Fruit fly (Drosophila melanogaster): ENCODE results near the gene Sem1.

Gene Sem1

DNA sequence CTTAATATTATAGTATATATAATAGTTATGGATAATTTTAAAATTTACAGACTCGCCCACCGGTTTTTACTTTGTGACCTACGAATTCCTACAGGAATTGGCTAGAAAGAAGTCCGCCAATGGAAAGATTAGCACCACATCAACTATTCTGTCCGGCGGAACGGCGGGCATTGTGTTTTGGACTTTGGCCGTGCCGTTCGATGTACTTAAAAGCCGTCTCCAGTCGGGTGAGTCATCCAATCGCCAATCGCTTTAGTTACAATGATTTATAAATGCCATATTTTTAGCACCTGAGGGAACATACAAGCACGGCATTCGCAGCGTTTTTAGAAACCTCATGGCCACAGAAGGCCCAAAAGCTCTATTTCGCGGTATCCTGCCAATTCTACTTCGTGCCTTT lies 35.3 kb upstream of the Sem1 start:
- TF ChIP-seq CG1620 (GFP tag; optimal IDR thresholded peaks at IDR 0.05): no peak
- TF ChIP-seq CG14711 (tag; optimal IDR thresholded peaks at IDR 0.05): no peak
- no peak for TF ChIP-seq CG11617 (GFP tag; optimal IDR thresholded peaks at IDR 0.05)
- no peak for TF ChIP-seq bab1 (GFP tag; optimal IDR thresholded peaks at IDR 0.05)
- no peak for TF ChIP-seq tj (GFP tag; optimal IDR thresholded peaks at IDR 0.05)
- no peak for TF ChIP-seq Mnt (GFP tag; optimal IDR thresholded peaks at IDR 0.05)
- peak; percentile 74 for TF ChIP-seq CG12768 (GFP tag; optimal IDR thresholded peaks at IDR 0.05)

DNA sequence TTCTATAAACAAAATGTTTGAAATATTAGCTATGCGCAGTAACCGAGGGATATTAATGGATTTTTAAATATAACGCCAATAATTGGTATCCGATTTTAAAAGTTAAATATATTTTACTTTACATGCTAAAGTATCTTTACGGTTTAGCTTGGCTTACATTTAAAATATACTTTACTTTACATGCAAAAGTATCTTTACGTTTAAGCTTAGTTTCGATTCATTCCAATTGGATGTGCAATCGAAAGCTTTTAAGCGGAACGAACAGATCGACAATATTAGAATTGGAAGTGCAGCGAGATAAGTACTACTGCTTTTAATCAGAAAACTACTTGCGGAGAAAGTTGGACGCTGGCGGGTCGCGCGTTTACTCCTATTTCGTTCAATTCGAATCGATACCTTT lies 34.8 kb upstream of the Sem1 start:
- TF ChIP-seq CG5204 (GFP tag; optimal IDR thresholded peaks at IDR 0.05): no peak
- no peak for TF ChIP-seq CG7101 (tag; optimal IDR thresholded peaks at IDR 0.05)
- TF ChIP-seq CG11617 (GFP tag; optimal IDR thresholded peaks at IDR 0.05): no peak
- no peak for TF ChIP-seq Clk (GFP tag; optimal IDR thresholded peaks at IDR 0.05)
- TF ChIP-seq CG12768 (GFP tag; optimal IDR thresholded peaks at IDR 0.05): no peak
- no peak for TF ChIP-seq pad (GFP tag; optimal IDR thresholded peaks at IDR 0.05)
- TF ChIP-seq tj (GFP tag; optimal IDR thresholded peaks at IDR 0.05): no peak
- no peak for TF ChIP-seq CG14711 (tag; optimal IDR thresholded peaks at IDR 0.05)
- no peak for TF ChIP-seq toe (GFP tag; optimal IDR thresholded peaks at IDR 0.05)
- TF ChIP-seq kay (GFP tag; ENCODE audit: borderline replicate concordance): no peak
- TF ChIP-seq Mnt (GFP tag; optimal IDR thresholded peaks at IDR 0.05): no peak
- TF ChIP-seq ovo (GFP tag; optimal IDR thresholded peaks at IDR 0.05): no peak
- TF ChIP-seq CG7045 (GFP tag; optimal IDR thresholded peaks at IDR 0.05): no peak
- no peak for TF ChIP-seq Hr96 (GFP tag; optimal IDR thresholded peaks at IDR 0.05)
- TF ChIP-seq bab1 (GFP tag; optimal IDR thresholded peaks at IDR 0.05): no peak

DNA sequence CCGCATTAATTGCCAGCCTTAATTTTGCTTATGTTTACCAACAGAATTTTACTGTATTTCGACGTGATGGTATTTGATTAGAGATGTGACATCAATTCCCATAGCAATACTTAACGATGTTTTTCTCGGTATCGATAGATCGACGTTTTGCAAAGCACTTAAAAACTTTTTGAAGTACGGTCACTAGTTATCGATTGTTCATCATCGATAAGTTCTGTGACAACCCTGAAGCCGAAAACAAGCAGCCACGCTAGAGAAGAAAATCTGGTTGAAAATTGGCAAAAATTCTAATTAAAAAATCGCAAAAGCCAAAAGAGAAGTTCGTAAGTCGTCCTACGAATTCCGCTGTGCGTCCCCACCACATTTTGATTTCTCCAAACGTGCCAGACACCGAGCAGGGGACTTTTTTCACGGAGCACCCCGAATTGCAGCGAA lies 31.3 kb upstream of the Sem1 start, which contains the start of the genes Rab30 and Caper:
Gene Rab30, minus strand, starts transcription at position 90 of the 435 bp plus-strand sequence.
Gene Caper, plus strand, starts transcription at position 205 of the 435 bp plus-strand sequence.
- TF ChIP-seq CG7101 (tag; optimal IDR thresholded peaks at IDR 0.05): peak; percentile 67
- TF ChIP-seq CG12768 (GFP tag; optimal IDR thresholded peaks at IDR 0.05): no peak
- TF ChIP-seq tj (GFP tag; optimal IDR thresholded peaks at IDR 0.05): peak; percentile 72
- no peak for TF ChIP-seq CG33017 (tag; optimal IDR thresholded peaks at IDR 0.05)
- no peak for TF ChIP-seq CG5204 (GFP tag; optimal IDR thresholded peaks at IDR 0.05)
- peak; percentile 55 for TF ChIP-seq ovo (GFP tag; optimal IDR thresholded peaks at IDR 0.05)
- TF ChIP-seq CG11617 (GFP tag; optimal IDR thresholded peaks at IDR 0.05): peak; percentile 53
- TF ChIP-seq Crg-1 (GFP tag; optimal IDR thresholded peaks at IDR 0.05): peak; percentile 73
- peak; percentile 84 for TF ChIP-seq Mnt (GFP tag; optimal IDR thresholded peaks at IDR 0.05)
- peak; percentile 47 for TF ChIP-seq cic (GFP tag; optimal IDR thresholded peaks at IDR 0.05)
- TF ChIP-seq cnc (optimal IDR thresholded peaks at IDR 0.05): no peak
- TF ChIP-seq kay (GFP tag; ENCODE audit: borderline replicate concordance): peak; percentile 95
- peak; percentile 70 for TF ChIP-seq CG1620 (GFP tag; optimal IDR thresholded peaks at IDR 0.05)
- peak; percentile 29 for TF ChIP-seq CG7045 (GFP tag; optimal IDR thresholded peaks at IDR 0.05)
- peak; percentile 74 for TF ChIP-seq Hr96 (GFP tag; optimal IDR thresholded peaks at IDR 0.05)
- no peak for TF ChIP-seq toe (GFP tag; optimal IDR thresholded peaks at IDR 0.05)
- TF ChIP-seq bab1 (GFP tag; optimal IDR thresholded peaks at IDR 0.05): peak; percentile 75
- TF ChIP-seq pad (GFP tag; optimal IDR thresholded peaks at IDR 0.05): no peak
- peak; percentile 93 for TF ChIP-seq CG14711 (tag; optimal IDR thresholded peaks at IDR 0.05)
- TF ChIP-seq Clk (GFP tag; optimal IDR thresholded peaks at IDR 0.05): no peak

DNA sequence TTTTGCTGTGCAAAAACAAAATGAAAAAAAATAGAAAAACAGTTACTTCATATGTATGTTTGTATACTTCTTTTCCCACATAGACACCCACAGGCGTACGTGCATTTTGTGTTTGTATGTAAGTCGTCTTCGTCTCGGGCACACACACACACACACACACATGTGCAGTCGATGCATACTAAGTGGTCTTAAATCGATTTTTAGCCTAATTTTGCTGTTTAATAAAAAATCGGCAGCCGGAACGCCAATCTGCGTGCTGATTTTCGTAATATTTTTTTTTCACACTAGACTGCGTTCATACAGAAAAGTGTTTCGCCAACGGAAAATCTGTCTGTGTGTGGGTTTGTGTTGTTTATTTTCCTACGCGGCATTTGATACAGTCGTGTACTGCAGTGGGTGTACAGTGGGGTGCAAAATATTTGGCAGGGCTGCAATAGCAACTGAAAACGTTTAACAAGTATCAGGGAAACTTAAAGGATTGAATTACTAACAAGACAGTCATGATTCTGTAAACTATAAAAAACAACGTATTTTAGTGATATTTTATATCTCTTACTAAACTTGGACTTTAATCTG lies 30.6 kb upstream of the Sem1 start:
- peak; percentile 79 for TF ChIP-seq cic (GFP tag; optimal IDR thresholded peaks at IDR 0.05)
- TF ChIP-seq CG1620 (GFP tag; optimal IDR thresholded peaks at IDR 0.05): peak; percentile 62
- TF ChIP-seq toe (GFP tag; optimal IDR thresholded peaks at IDR 0.05): no peak
- TF ChIP-seq CG7101 (tag; optimal IDR thresholded peaks at IDR 0.05): peak; percentile 39
- TF ChIP-seq Clk (GFP tag; optimal IDR thresholded peaks at IDR 0.05): peak; percentile 33
- TF ChIP-seq bab1 (GFP tag; optimal IDR thresholded peaks at IDR 0.05): peak; percentile 34
- TF ChIP-seq cnc (optimal IDR thresholded peaks at IDR 0.05): no peak
- TF ChIP-seq CG7045 (GFP tag; optimal IDR thresholded peaks at IDR 0.05): peak; percentile 54
- peak; percentile 84 for TF ChIP-seq kay (GFP tag; ENCODE audit: borderline replicate concordance)
- peak; percentile 41 for TF ChIP-seq CG12768 (GFP tag; optimal IDR thresholded peaks at IDR 0.05)
- no peak for TF ChIP-seq CG14711 (tag; optimal IDR thresholded peaks at IDR 0.05)
- TF ChIP-seq CG11617 (GFP tag; optimal IDR thresholded peaks at IDR 0.05): peak; percentile 64
- peak; percentile 40 for TF ChIP-seq tj (GFP tag; optimal IDR thresholded peaks at IDR 0.05)
- peak; percentile 14 for TF ChIP-seq pad (GFP tag; optimal IDR thresholded peaks at IDR 0.05)
- TF ChIP-seq Crg-1 (GFP tag; optimal IDR thresholded peaks at IDR 0.05): no peak
- TF ChIP-seq Mnt (GFP tag; optimal IDR thresholded peaks at IDR 0.05): peak; percentile 73
- peak; percentile 3 for TF ChIP-seq ovo (GFP tag; optimal IDR thresholded peaks at IDR 0.05)
- TF ChIP-seq CG33017 (tag; optimal IDR thresholded peaks at IDR 0.05): peak; percentile 53
- TF ChIP-seq Hr96 (GFP tag; optimal IDR thresholded peaks at IDR 0.05): peak; percentile 45
- no peak for TF ChIP-seq CG5204 (GFP tag; optimal IDR thresholded peaks at IDR 0.05)

DNA sequence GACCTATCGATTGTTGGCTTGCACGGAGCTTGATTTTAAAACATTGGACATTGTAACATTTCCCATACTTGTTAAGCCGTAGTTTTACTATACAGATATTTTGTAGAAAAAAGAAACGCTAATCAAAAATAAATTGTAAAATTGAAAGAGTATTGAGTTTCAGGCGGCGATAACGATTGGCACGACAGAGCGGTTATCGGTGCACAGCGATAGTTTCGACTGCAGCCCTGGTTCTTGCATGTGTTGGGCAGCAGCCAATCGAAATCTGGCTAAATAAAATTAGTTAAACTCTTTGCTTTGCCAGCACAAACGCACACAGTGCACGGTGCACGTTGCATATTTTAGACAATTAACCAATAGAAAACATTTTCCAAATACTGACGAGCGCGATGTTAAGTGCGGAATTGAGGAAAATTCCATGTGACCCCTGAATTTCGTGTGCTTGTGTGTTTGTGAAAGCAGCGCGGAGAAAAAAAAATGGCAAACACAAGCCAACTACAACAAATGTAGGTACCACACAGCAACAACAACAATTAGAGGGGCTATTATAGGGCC lies 25.9 kb upstream of the Sem1 start, which contains the start of gene milt:
Gene milt, plus strand, starts transcription at position 51 of the 555 bp plus-strand sequence.
- peak; percentile 85 for TF ChIP-seq kay (GFP tag; ENCODE audit: borderline replicate concordance)
- TF ChIP-seq CG33017 (tag; optimal IDR thresholded peaks at IDR 0.05): no peak
- peak; percentile 16 for TF ChIP-seq CG7101 (tag; optimal IDR thresholded peaks at IDR 0.05)
- peak; percentile 94 for TF ChIP-seq Mnt (GFP tag; optimal IDR thresholded peaks at IDR 0.05)
- peak; percentile 48 for TF ChIP-seq cic (GFP tag; optimal IDR thresholded peaks at IDR 0.05)
- TF ChIP-seq Hr96 (GFP tag; optimal IDR thresholded peaks at IDR 0.05): no peak
- TF ChIP-seq tj (GFP tag; optimal IDR thresholded peaks at IDR 0.05): peak; percentile 45
- peak; percentile 10 for TF ChIP-seq pad (GFP tag; optimal IDR thresholded peaks at IDR 0.05)
- no peak for TF ChIP-seq bab1 (GFP tag; optimal IDR thresholded peaks at IDR 0.05)
- peak; percentile 8 for TF ChIP-seq CG12768 (GFP tag; optimal IDR thresholded peaks at IDR 0.05)
- peak; percentile 29 for TF ChIP-seq CG11617 (GFP tag; optimal IDR thresholded peaks at IDR 0.05)

Measured in whole organism, adult.